Worm (Caenorhabditis elegans) whole organism, L4 larva: ENCODE data around the gene C09G4.4.

Experiments
- D1046.2 ChIP-seq: fragments of 200-800 bp; sonication (Bioruptor generic); IDR thresholded peaks from 2 replicates; pipeline ENCODE4 v1.3.6; 2022; ENCODE audit warnings: missing genetic modification characterization, missing compliant biosample characterization
- F37D6.2 ChIP-seq: sonication (generic microtip); optimal IDR thresholded peaks from 2 replicates; lab custom pipeline; 2016; ENCODE audit warnings: mild to moderate bottlenecking, missing genetic modification characterization, missing compliant biosample characterization
- F44E2.7 ChIP-seq: fragments of 200-800 bp; sonication (Bioruptor generic); IDR thresholded peaks from 2 replicates; pipeline ENCODE4 v2.1.2; 2022; ENCODE audit warnings: missing genetic modification characterization, missing compliant biosample characterization
- T26A8.4 ChIP-seq: fragments of 200-800 bp; sonication (Bioruptor generic); IDR thresholded peaks from 2 replicates; pipeline ENCODE4 v1.3.6; 2022; ENCODE audit warnings: missing genetic modification characterization, missing compliant biosample characterization
- Y105C5A.15 ChIP-seq: fragments of 200-800 bp; sonication (Bioruptor generic); IDR thresholded peaks from 2 replicates; pipeline ENCODE4 v1.3.6; 2022; ENCODE audit warnings: missing genetic modification characterization, missing compliant biosample characterization
- Y48G9A.11 ChIP-seq: fragments of 200-800 bp; sonication (Bioruptor generic); IDR thresholded peaks from 2 replicates; pipeline ENCODE4 v1.3.6; 2022; ENCODE audit warnings: missing genetic modification reagents, missing genetic modification characterization, missing compliant biosample characterization
- aly-2 ChIP-seq: sonication (generic microtip); optimal IDR thresholded peaks from 2 replicates; lab custom pipeline; 2018; ENCODE audit warnings: missing biosample characterization, missing genetic modification characterization
- ceh-62 ChIP-seq: sonication (generic microtip); optimal IDR thresholded peaks from 2 replicates; lab custom pipeline; 2017; ENCODE audit warnings: missing biosample characterization, missing genetic modification characterization
- ceh-82 ChIP-seq: sonication (generic microtip); optimal IDR thresholded peaks from 2 replicates; lab custom pipeline; 2017; ENCODE audit warnings: missing biosample characterization, missing genetic modification characterization
- ces-1 ChIP-seq: fragments of 150-350 bp; sonication (generic microtip); optimal IDR thresholded peaks from 4 replicates; lab custom pipeline; 2014; ENCODE audit warnings: missing biosample characterization, missing genetic modification reagents, missing genetic modification characterization
- ctbp-1 ChIP-seq: fragments of 200-800 bp; sonication (Bioruptor generic); IDR thresholded peaks from 2 replicates; pipeline ENCODE4 v1.3.6; 2022; ENCODE audit warnings: missing genetic modification reagents, missing genetic modification characterization, missing compliant biosample characterization
- daf-12 ChIP-seq: fragments of 150-350 bp; optimal IDR thresholded peaks from 2 replicates; lab custom pipeline; 2014; ENCODE audit warnings: missing biosample characterization, missing genetic modification reagents, missing genetic modification characterization
- dmd-8 ChIP-seq: fragments of 200-800 bp; sonication (Bioruptor generic); IDR thresholded peaks from 2 replicates; pipeline ENCODE4 v1.3.6; 2022; ENCODE audit warnings: missing genetic modification characterization, missing compliant biosample characterization
- dmd-9 ChIP-seq: fragments of 200-800 bp; sonication (Bioruptor generic); IDR thresholded peaks from 2 replicates; pipeline ENCODE4 v1.3.6; 2022; ENCODE audit warnings: missing genetic modification reagents, missing genetic modification characterization, missing compliant biosample characterization
- dve-1 ChIP-seq: sonication (generic microtip); optimal IDR thresholded peaks from 2 replicates; lab custom pipeline; 2017; ENCODE audit warnings: antibody characterized with exemption, mild to moderate bottlenecking, missing genetic modification characterization, missing compliant biosample characterization; ENCODE audit not compliant: insufficient read depth
- egl-43 ChIP-seq: fragments of 200-800 bp; sonication (Bioruptor generic); IDR thresholded peaks from 2 replicates; pipeline ENCODE4 v1.3.6; 2022; ENCODE audit warnings: missing genetic modification reagents, missing genetic modification characterization, missing compliant biosample characterization
- fos-1 ChIP-seq: fragments of 150-350 bp; optimal IDR thresholded peaks from 2 replicates; lab custom pipeline; 2014; ENCODE audit warnings: missing biosample characterization, missing genetic modification characterization
- gei-8 ChIP-seq: fragments of 200-800 bp; sonication (Bioruptor generic); optimal IDR thresholded peaks from 2 replicates; lab custom pipeline; 2018; ENCODE audit warnings: mild to moderate bottlenecking, missing genetic modification characterization, missing compliant biosample characterization
- hif-1 ChIP-seq, 2 experiments: sonication (generic microtip); optimal IDR thresholded peaks; 2 replicates each; lab custom pipeline; 2016 to 2017; ENCODE audit warnings: missing compliant biosample characterization in 2 of 2, missing genetic modification characterization in 2 of 2, missing genetic modification reagents in 2 of 2, missing genotype in 2 of 2, mild to moderate bottlenecking in 1 of 2
- hlh-30 ChIP-seq: sonication (generic microtip); optimal IDR thresholded peaks from 2 replicates; lab custom pipeline; 2017; ENCODE audit warnings: antibody characterized with exemption, mild to moderate bottlenecking, missing genetic modification characterization, missing compliant biosample characterization; ENCODE audit not compliant: insufficient read depth
- hmg-1.1 ChIP-seq: fragments of 200-800 bp; sonication (Bioruptor generic); IDR thresholded peaks from 2 replicates; pipeline ENCODE4 v1.3.6; 2022; ENCODE audit warnings: missing genetic modification reagents, missing genetic modification characterization, missing compliant biosample characterization
- lim-7 ChIP-seq: fragments of 200-800 bp; sonication (Bioruptor generic); IDR thresholded peaks from 2 replicates; pipeline ENCODE4 v1.3.6; 2022; ENCODE audit warnings: missing genetic modification characterization, missing compliant biosample characterization
- lin-1 ChIP-seq: fragments of 200-800 bp; sonication (Bioruptor generic); IDR thresholded peaks from 2 replicates; pipeline ENCODE4 v1.3.6; 2022; ENCODE audit warnings: missing genetic modification reagents, missing genetic modification characterization, missing compliant biosample characterization
- lin-13 ChIP-seq: fragments of 150-350 bp; optimal IDR thresholded peaks from 2 replicates; lab custom pipeline; 2014; ENCODE audit warnings: missing biosample characterization, missing genetic modification reagents, missing genetic modification characterization
- lin-15B ChIP-seq: fragments of 150-350 bp; sonication (generic microtip); optimal IDR thresholded peaks from 3 replicates; lab custom pipeline; 2014; ENCODE audit warnings: missing biosample characterization, missing genetic modification characterization
- lin-38 ChIP-seq: fragments of 200-800 bp; sonication (Bioruptor generic); IDR thresholded peaks from 2 replicates; pipeline ENCODE4 v1.3.6; 2022; ENCODE audit warnings: missing genetic modification reagents, missing genetic modification characterization, missing compliant biosample characterization
- lsy-2 ChIP-seq, 2 experiments: fragments of 150-350 bp in 1 of 2; sonication (generic microtip) in 1 of 2; optimal IDR thresholded peaks; 2 replicates each; lab custom pipeline; 2014 to 2017; ENCODE audit warnings: missing biosample characterization in 2 of 2, missing genetic modification characterization in 2 of 2
- madf-9 ChIP-seq: fragments of 200-800 bp; sonication (Bioruptor generic); conservative IDR thresholded peaks from 2 replicates; pipeline ENCODE4 v1.3.6; 2022; ENCODE audit warnings: missing genetic modification reagents, missing genetic modification characterization, missing compliant biosample characterization
- mdt-29 ChIP-seq: fragments of 200-800 bp; sonication (Bioruptor generic); IDR thresholded peaks from 2 replicates; pipeline ENCODE4 v1.3.6; 2022; ENCODE audit warnings: missing genetic modification reagents, missing genetic modification characterization, missing compliant biosample characterization
- nhr-10 ChIP-seq: fragments of 150-350 bp; optimal IDR thresholded peaks from 2 replicates; lab custom pipeline; 2014; ENCODE audit warnings: missing biosample characterization, missing genetic modification characterization
- nhr-11 ChIP-seq: fragments of 150-350 bp; optimal IDR thresholded peaks from 2 replicates; lab custom pipeline; 2014; ENCODE audit warnings: missing biosample characterization, missing genetic modification characterization
- nhr-237 ChIP-seq: sonication (generic microtip); optimal IDR thresholded peaks from 2 replicates; lab custom pipeline; 2017; ENCODE audit warnings: missing biosample characterization, missing genetic modification characterization
- nhr-25 ChIP-seq: sonication (generic microtip); optimal IDR thresholded peaks from 2 replicates; lab custom pipeline; 2017; ENCODE audit warnings: missing genetic modification characterization, mild to moderate bottlenecking, missing compliant biosample characterization, antibody characterized with exemption, moderate library complexity, borderline replicate concordance; ENCODE audit not compliant: insufficient read depth
- nhr-41 ChIP-seq: fragments of 200-800 bp; sonication (Bioruptor generic); IDR thresholded peaks from 2 replicates; pipeline ENCODE4 v1.3.6; 2022; ENCODE audit warnings: missing genetic modification reagents, missing genetic modification characterization, missing compliant biosample characterization
- nhr-6 ChIP-seq: fragments of 150-350 bp; optimal IDR thresholded peaks from 2 replicates; lab custom pipeline; 2014; ENCODE audit warnings: missing biosample characterization, missing genetic modification characterization
- nhr-77 ChIP-seq: fragments of 150-350 bp; optimal IDR thresholded peaks from 2 replicates; lab custom pipeline; 2014; ENCODE audit warnings: missing biosample characterization, missing genetic modification characterization
- pha-4 ChIP-seq, 2 experiments: fragments of 150-350 bp in 1 of 2; fragments of 200-800 bp in 1 of 2; sonication (Bioruptor generic) in 1 of 2; IDR thresholded peaks in 1 of 2; optimal IDR thresholded peaks in 1 of 2; 2 replicates each; pipeline versions ENCODE4 v1.3.6 to Lab custom; 2014 to 2022; ENCODE audit warnings: missing genetic modification characterization in 2 of 2, missing genetic modification reagents in 2 of 2, missing biosample characterization in 1 of 2, missing compliant biosample characterization in 1 of 2
- pqm-1 ChIP-seq: sonication (generic microtip); optimal IDR thresholded peaks from 2 replicates; lab custom pipeline; 2017; ENCODE audit warnings: missing biosample characterization, missing genetic modification characterization
- sdz-12 ChIP-seq: fragments of 200-800 bp; sonication (Bioruptor generic); optimal IDR thresholded peaks from 2 replicates; lab custom pipeline; 2018; ENCODE audit warnings: mild to moderate bottlenecking, missing genetic modification characterization, missing compliant biosample characterization
- set-16 ChIP-seq: fragments of 200-800 bp; sonication (Bioruptor generic); IDR thresholded peaks from 2 replicates; pipeline ENCODE4 v1.3.6; 2022; ENCODE audit warnings: missing genetic modification reagents, missing genetic modification characterization, missing compliant biosample characterization
- skn-1 ChIP-seq: fragments of 150-350 bp; optimal IDR thresholded peaks from 2 replicates; lab custom pipeline; 2014; ENCODE audit warnings: missing biosample characterization, missing genetic modification characterization
- spr-1 ChIP-seq: sonication (generic microtip); optimal IDR thresholded peaks from 2 replicates; lab custom pipeline; 2016; ENCODE audit warnings: mild to moderate bottlenecking, missing genetic modification characterization, missing compliant biosample characterization
- spr-3 ChIP-seq: fragments of 200-800 bp; sonication (Bioruptor generic); optimal IDR thresholded peaks from 2 replicates; lab custom pipeline; 2018; ENCODE audit warnings: mild to moderate bottlenecking, missing genetic modification characterization, missing compliant biosample characterization
- unc-39 ChIP-seq: sonication (generic microtip); optimal IDR thresholded peaks from 2 replicates; lab custom pipeline; 2017; ENCODE audit warnings: missing biosample characterization, missing genetic modification characterization
- unc-62 ChIP-seq, 3 experiments: fragments of 150-350 bp in 1 of 3; sonication (generic microtip); optimal IDR thresholded peaks in 2 of 3; peaks in 1 of 3; 1 replicate in 1 of 3; 2 replicates in 2 of 3; lab custom pipeline; 2014 to 2017; ENCODE audit warnings: missing biosample characterization in 3 of 3, missing genetic modification characterization in 3 of 3, missing genetic modification reagents in 3 of 3, missing genotype in 1 of 3
- zag-1 ChIP-seq: fragments of 150-350 bp; optimal IDR thresholded peaks from 2 replicates; lab custom pipeline; 2014; ENCODE audit warnings: missing biosample characterization, missing genetic modification characterization
- zfp-2 ChIP-seq: sonication (generic microtip); optimal IDR thresholded peaks from 2 replicates; lab custom pipeline; 2016; ENCODE audit warnings: mild to moderate bottlenecking, missing genetic modification characterization, missing compliant biosample characterization
- zip-11 ChIP-seq: fragments of 200-800 bp; sonication (Bioruptor generic); IDR thresholded peaks from 2 replicates; pipeline ENCODE4 v1.3.6; 2022; ENCODE audit warnings: missing genetic modification characterization, missing compliant biosample characterization
- zip-2 ChIP-seq: fragments of 150-350 bp; optimal IDR thresholded peaks from 2 replicates; lab custom pipeline; 2014; ENCODE audit warnings: missing biosample characterization, missing genetic modification characterization
- ztf-7 ChIP-seq: fragments of 150-350 bp; optimal IDR thresholded peaks from 2 replicates; lab custom pipeline; 2014; ENCODE audit warnings: missing biosample characterization, missing genetic modification characterization

The C09G4.4 gene

DNA sequence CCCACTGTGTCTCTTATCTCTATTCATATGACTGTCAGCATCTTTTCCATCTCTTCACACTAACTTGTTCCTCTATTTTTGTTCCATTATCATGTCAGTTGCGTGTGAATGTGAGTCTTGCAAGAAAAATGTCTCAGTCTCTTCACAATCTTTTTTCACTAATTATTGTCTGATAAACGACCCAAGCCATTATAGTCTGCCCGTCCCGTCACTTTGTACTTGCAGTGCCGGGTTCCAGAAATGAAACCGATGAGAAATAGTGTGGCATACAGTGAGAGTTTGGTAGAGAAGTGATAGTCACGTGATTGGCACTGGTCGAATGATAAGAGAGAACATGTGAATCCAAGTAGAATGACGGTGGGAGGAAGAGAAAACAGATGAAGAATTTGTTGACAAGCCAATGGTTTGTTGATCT, 14.8 kb downstream of the C09G4.4 start (continued):
- TF ChIP-seq nhr-11 (tag; lab: Kevin White, UChicago) = peak; percentile 95
- TF ChIP-seq zip-11 (GFP tag; lab: Robert Waterston, UW) = no peak
- TF ChIP-seq zag-1 (tag; lab: Kevin White, UChicago) = no peak
- TF ChIP-seq madf-9 (GFP tag; lab: Robert Waterston, UW) = 0 out of 2 replicates have a peak, but pooled peaks have one; percentile 3
- TF ChIP-seq hmg-1.1 (GFP tag; lab: Robert Waterston, UW) = peak; percentile 55
- no peak for TF ChIP-seq zip-2 (tag; lab: Kevin White, UChicago)
- TF ChIP-seq egl-43 (GFP tag; lab: Robert Waterston, UW) = no peak
- no peak for TF ChIP-seq lim-7 (GFP tag; lab: Robert Waterston, UW)
- TF ChIP-seq unc-39 = no peak
- no peak for TF ChIP-seq ceh-62
- no peak for TF ChIP-seq aly-2 (tag; lab: Kevin White, UChicago)
- TF ChIP-seq unc-62 (GFP tag; optimal IDR thresholded peaks at IDR 0.05 in 1 of 2; lab: Kevin White, UChicago) = peak in 1 of 2 experiments; percentile 69
- TF ChIP-seq unc-62 (tag; optimal IDR thresholded peaks at IDR 0.05; lab: Kevin White, UChicago) = peak; percentile 47
- peak; percentile 75 for TF ChIP-seq nhr-6 (tag; lab: Kevin White, UChicago)
- TF ChIP-seq hlh-30 (tag; lab: Kevin White, UChicago) = peak; percentile 98
- 0 out of 2 replicates have a peak, but pooled peaks have one; percentile 42 for TF ChIP-seq ctbp-1
- peak; percentile 89 for TF ChIP-seq mdt-29 (GFP tag; lab: Robert Waterston, UW)
- TF ChIP-seq spr-3 (GFP tag; lab: Kevin White, UChicago) = no peak
- no peak for TF ChIP-seq ces-1 (GFP tag; lab: Kevin White, UChicago)
- no peak for TF ChIP-seq Y105C5A.15 (GFP tag; lab: Robert Waterston, UW)
- TF ChIP-seq sdz-12 = no peak
- no peak for TF ChIP-seq nhr-25
- TF ChIP-seq set-16 = no peak
- TF ChIP-seq nhr-77 (tag; lab: Kevin White, UChicago) = peak; percentile 94
- TF ChIP-seq ztf-7 = peak; percentile 70
- TF ChIP-seq daf-12 (tag; lab: Kevin White, UChicago) = no peak
- no peak for TF ChIP-seq F44E2.7 (GFP tag; lab: Robert Waterston, UW)

DNA sequence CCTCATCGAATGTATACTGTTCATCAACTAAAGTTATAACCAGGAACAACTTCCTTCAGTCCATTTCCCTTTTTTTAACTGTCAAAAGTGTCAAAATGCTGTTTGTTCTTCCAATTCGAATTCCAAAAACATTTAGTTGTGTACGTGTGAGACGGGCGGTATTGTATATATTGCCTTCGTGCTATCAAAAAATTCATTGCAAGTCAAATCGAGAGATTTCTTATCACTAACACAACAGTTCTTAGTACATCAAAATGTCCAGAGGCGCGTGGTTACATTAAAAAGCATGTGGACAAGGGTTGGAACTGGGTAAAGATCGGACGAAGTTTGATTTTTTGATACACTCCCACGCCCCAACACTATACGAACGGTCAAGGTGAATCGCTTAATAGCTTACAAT, 15.6 kb downstream of the C09G4.4 start:
- TF ChIP-seq ztf-7 = no peak
- TF ChIP-seq D1046.2 (GFP tag; lab: Robert Waterston, UW) = no peak
- TF ChIP-seq skn-1 (tag; lab: Kevin White, UChicago) = no peak
- no peak for TF ChIP-seq mdt-29 (GFP tag; lab: Robert Waterston, UW)
- peak in 1 of 2 experiments; percentile 34 for TF ChIP-seq hif-1 (tag; optimal IDR thresholded peaks at IDR 0.05; lab: Kevin White, UChicago)
- TF ChIP-seq gei-8 (GFP tag; lab: Kevin White, UChicago) = no peak
- TF ChIP-seq lin-38 (GFP tag; lab: Robert Waterston, UW) = no peak
- TF ChIP-seq spr-1 (tag; lab: Kevin White, UChicago) = no peak
- TF ChIP-seq lsy-2 (tag; optimal IDR thresholded peaks at IDR 0.05; lab: Kevin White, UChicago) = peak in 1 of 2 experiments; percentile 49
- no peak for TF ChIP-seq zag-1 (tag; lab: Kevin White, UChicago)
- TF ChIP-seq ceh-82 (tag; lab: Kevin White, UChicago) = no peak
- no peak for TF ChIP-seq nhr-237 (tag; lab: Kevin White, UChicago)
- no peak for TF ChIP-seq T26A8.4 (GFP tag; lab: Robert Waterston, UW)
- no peak for TF ChIP-seq dmd-8 (GFP tag; lab: Robert Waterston, UW)
- TF ChIP-seq zip-2 (tag; lab: Kevin White, UChicago) = no peak
- no peak for TF ChIP-seq nhr-10 (tag; lab: Kevin White, UChicago)
- TF ChIP-seq pha-4 (GFP tag; IDR thresholded peaks at IDR 0.05; lab: Robert Waterston, UW) = no peak
- no peak for TF ChIP-seq pha-4 (tag; optimal IDR thresholded peaks at IDR 0.05; lab: Kevin White, UChicago)
- TF ChIP-seq nhr-41 = no peak
- no peak for TF ChIP-seq dmd-9
- no peak for TF ChIP-seq lin-1
- TF ChIP-seq Y48G9A.11 = no peak
- TF ChIP-seq zfp-2 (tag; lab: Kevin White, UChicago) = no peak
- TF ChIP-seq fos-1 (tag; lab: Kevin White, UChicago) = no peak
- no peak for TF ChIP-seq F44E2.7 (GFP tag; lab: Robert Waterston, UW)
- TF ChIP-seq pqm-1 (tag; lab: Kevin White, UChicago) = peak; percentile 80
- no peak for TF ChIP-seq F37D6.2 (tag; lab: Kevin White, UChicago)
- no peak for TF ChIP-seq spr-3 (GFP tag; lab: Kevin White, UChicago)
- TF ChIP-seq hlh-30 (tag; lab: Kevin White, UChicago) = peak; percentile 76
- TF ChIP-seq lin-13 (GFP tag; lab: Kevin White, UChicago) = no peak
- no peak for TF ChIP-seq lin-15B (tag; lab: Kevin White, UChicago)
- peak; percentile 94 for TF ChIP-seq dve-1 (tag; lab: Kevin White, UChicago)
